Fruit fly (Drosophila melanogaster): Measurements from ENCODE around the gene CCT3.

dm6 chr3R:16630564-16630963 is 16.8 kb upstream of the CCT3 start:
- TF ChIP-seq CG7101 (tag; optimal IDR thresholded peaks at IDR 0.05): no peak
- TF ChIP-seq CG11617 (GFP tag; optimal IDR thresholded peaks at IDR 0.05): no peak
- TF ChIP-seq Clk (GFP tag; optimal IDR thresholded peaks at IDR 0.05): no peak
